Worm (Caenorhabditis elegans) whole organism, L1 larva: ENCODE measurements around the gene gon-14.

Experiments
- F16B12.6 ChIP-seq: fragments of 150-350 bp; optimal IDR thresholded peaks from 2 replicates; lab custom pipeline; 2014; ENCODE audit warnings: missing biosample characterization, missing genetic modification characterization
- Y116A8C.19 ChIP-seq: sonication (generic microtip); optimal IDR thresholded peaks from 2 replicates; lab custom pipeline; 2016; ENCODE audit warnings: missing compliant biosample characterization, missing genetic modification characterization, borderline replicate concordance
- ceh-8 ChIP-seq: fragments of 200-800 bp; sonication (Bioruptor generic); optimal IDR thresholded peaks from 2 replicates; lab custom pipeline; 2018; ENCODE audit warnings: mild to moderate bottlenecking, missing genetic modification characterization, moderate library complexity, missing compliant biosample characterization
- dsc-1 ChIP-seq: sonication (generic microtip); optimal IDR thresholded peaks from 2 replicates; lab custom pipeline; 2016; ENCODE audit warnings: mild to moderate bottlenecking, missing genetic modification characterization, missing compliant biosample characterization
- efl-1 ChIP-seq, 4 experiments: fragments of 150-350 bp; optimal IDR thresholded peaks in 3 of 4; peaks in 1 of 4; 1 replicate in 1 of 4; 2 replicates in 3 of 4; lab custom pipeline; 2014; ENCODE audit warnings: missing biosample characterization in 2 of 4, missing genetic modification characterization in 2 of 4, missing genetic modification reagents in 2 of 4
- ets-5 ChIP-seq: fragments of 200-800 bp; sonication (Bioruptor generic); IDR thresholded peaks from 2 replicates; pipeline ENCODE4 v1.3.6; 2022; ENCODE audit warnings: missing genetic modification characterization, missing compliant biosample characterization
- fkh-10 ChIP-seq: sonication (generic microtip); optimal IDR thresholded peaks from 2 replicates; lab custom pipeline; 2017; ENCODE audit warnings: missing biosample characterization, missing genetic modification reagents, missing genetic modification characterization
- fos-1 ChIP-seq: fragments of 150-350 bp; optimal IDR thresholded peaks from 2 replicates; lab custom pipeline; 2014; ENCODE audit warnings: missing biosample characterization, missing genetic modification characterization
- hpl-2 ChIP-seq: fragments of 150-350 bp; optimal IDR thresholded peaks from 2 replicates; lab custom pipeline; 2014; ENCODE audit warnings: missing biosample characterization, missing genetic modification reagents, missing genetic modification characterization
- irx-1 ChIP-seq: sonication (generic microtip); optimal IDR thresholded peaks from 2 replicates; lab custom pipeline; 2016; ENCODE audit warnings: missing genetic modification characterization, missing compliant biosample characterization
- lin-13 ChIP-seq: fragments of 150-350 bp; optimal IDR thresholded peaks from 2 replicates; lab custom pipeline; 2014; ENCODE audit warnings: missing biosample characterization, missing genetic modification reagents, missing genetic modification characterization
- mab-9 ChIP-seq: fragments of 200-800 bp; sonication (Bioruptor generic); IDR thresholded peaks from 2 replicates; pipeline ENCODE4 v1.3.6; 2022; ENCODE audit warnings: missing genetic modification reagents, missing genetic modification characterization, missing compliant biosample characterization
- nhr-11 ChIP-seq: fragments of 150-350 bp; optimal IDR thresholded peaks from 2 replicates; lab custom pipeline; 2014; ENCODE audit warnings: missing biosample characterization, missing genetic modification characterization
- nhr-19 ChIP-seq: fragments of 200-800 bp; sonication (Bioruptor generic); conservative IDR thresholded peaks from 2 replicates; pipeline ENCODE4 v1.3.6; 2022; ENCODE audit warnings: missing genetic modification characterization, missing compliant biosample characterization
- nhr-76 ChIP-seq: sonication (generic microtip); optimal IDR thresholded peaks from 2 replicates; lab custom pipeline; 2017; ENCODE audit warnings: missing biosample characterization, missing genetic modification characterization
- nhr-77 ChIP-seq: fragments of 150-350 bp; optimal IDR thresholded peaks from 2 replicates; lab custom pipeline; 2014; ENCODE audit warnings: missing biosample characterization, missing genetic modification characterization
- nhr-84 ChIP-seq: sonication (generic microtip); optimal IDR thresholded peaks from 2 replicates; lab custom pipeline; 2017; ENCODE audit warnings: missing biosample characterization, missing genetic modification characterization
- nhr-90 ChIP-seq: sonication (generic microtip); optimal IDR thresholded peaks from 2 replicates; lab custom pipeline; 2016; ENCODE audit warnings: mild to moderate bottlenecking, missing genetic modification characterization, missing compliant biosample characterization; ENCODE audit not compliant: poor library complexity
- pax-3 ChIP-seq: fragments of 200-800 bp; sonication (Bioruptor generic); optimal IDR thresholded peaks from 2 replicates; lab custom pipeline; 2018; ENCODE audit warnings: mild to moderate bottlenecking, missing genetic modification characterization, moderate library complexity, missing compliant biosample characterization
- sptf-1 ChIP-seq: fragments of 150-350 bp; optimal IDR thresholded peaks from 2 replicates; lab custom pipeline; 2014; ENCODE audit warnings: missing biosample characterization, missing genetic modification characterization
- tbx-2 ChIP-seq: sonication (generic microtip); optimal IDR thresholded peaks from 2 replicates; lab custom pipeline; 2016; ENCODE audit warnings: missing genetic modification characterization, missing compliant biosample characterization
- tlp-1 ChIP-seq: fragments of 150-350 bp; optimal IDR thresholded peaks from 2 replicates; lab custom pipeline; 2014; ENCODE audit warnings: missing biosample characterization, missing genetic modification characterization
- unc-130 ChIP-seq: fragments of 150-350 bp; optimal IDR thresholded peaks from 2 replicates; lab custom pipeline; 2017; ENCODE audit warnings: missing biosample characterization, missing genetic modification characterization, inconsistent platforms
- zag-1 ChIP-seq: fragments of 150-350 bp; optimal IDR thresholded peaks from 2 replicates; lab custom pipeline; 2014; ENCODE audit warnings: missing biosample characterization, missing genetic modification characterization
- zip-4 ChIP-seq: fragments of 200-800 bp; sonication (Bioruptor generic); optimal IDR thresholded peaks from 2 replicates; lab custom pipeline; 2018; ENCODE audit warnings: mild to moderate bottlenecking, missing genetic modification characterization, moderate library complexity, missing compliant biosample characterization
- ztf-11 ChIP-seq, 2 experiments: sonication (generic microtip); optimal IDR thresholded peaks; 2 replicates each; lab custom pipeline; 2016 to 2017; ENCODE audit warnings: missing genetic modification characterization in 2 of 2, missing biosample characterization in 1 of 2, missing compliant biosample characterization in 1 of 2

Gene gon-14

ce11 chrV:6558103-6558502 lies 52.9 kb downstream of the gon-14 start, which contains the start of gene spp-20:
Gene spp-20, minus strand, starts transcription at chrV:6558203.
- TF ChIP-seq nhr-76 (no peak), hpl-2 (GFP tag; lab: Kevin White, UChicago) (no peak), fos-1 (tag; lab: Kevin White, UChicago) (no peak), zip-4 (GFP tag; lab: Kevin White, UChicago) (no peak), pax-3 (tag; lab: Kevin White, UChicago) (no peak), unc-130 (no peak), fkh-10 (GFP tag; lab: Kevin White, UChicago) (no peak), dsc-1 (no peak), nhr-84 (tag; lab: Kevin White, UChicago) (no peak), sptf-1 (tag; lab: Kevin White, UChicago) (no peak), mab-9 (GFP tag; lab: Robert Waterston, UW) (no peak), ets-5 (GFP tag; lab: Robert Waterston, UW) (no peak), tlp-1 (tag; lab: Kevin White, UChicago) (no peak), irx-1 (tag; lab: Kevin White, UChicago) (no peak), nhr-90 (tag; lab: Kevin White, UChicago) (no peak), ceh-8 (GFP tag; lab: Kevin White, UChicago) (no peak), efl-1 (optimal IDR thresholded peaks at IDR 0.05; lab: Kevin White, UChicago) (no peak), efl-1 (GFP tag; optimal IDR thresholded peaks at IDR 0.05 in 1 of 2; lab: Kevin White, UChicago) (no peak)

ce11 chrV:6557035-6557434 lies 53.9 kb downstream of the gon-14 start, which contains the start of gene spp-27:
Gene spp-27, minus strand, starts transcription at chrV:6557135.
- TF ChIP-seq nhr-77 (tag; lab: Kevin White, UChicago), result no peak
- TF ChIP-seq Y116A8C.19, result no peak
- TF ChIP-seq zag-1 (tag; lab: Kevin White, UChicago), result no peak
- no peak for TF ChIP-seq tbx-2 (tag; lab: Kevin White, UChicago)
- TF ChIP-seq zip-4 (GFP tag; lab: Kevin White, UChicago), result no peak
- TF ChIP-seq lin-13 (GFP tag; lab: Kevin White, UChicago), result no peak
- TF ChIP-seq F16B12.6 (tag; lab: Kevin White, UChicago), result no peak
- no peak for TF ChIP-seq fos-1 (tag; lab: Kevin White, UChicago)
- TF ChIP-seq nhr-19 (GFP tag; lab: Robert Waterston, UW), result no peak
- no peak for TF ChIP-seq ets-5 (GFP tag; lab: Robert Waterston, UW)
- no peak for TF ChIP-seq nhr-11 (tag; lab: Kevin White, UChicago)
- TF ChIP-seq ztf-11 (tag; optimal IDR thresholded peaks at IDR 0.05; lab: Kevin White, UChicago), result no peak
